Worm (Caenorhabditis elegans) whole organism, young adult: Measurements from ENCODE around the gene F13B12.2.

Source experiments
- B0336.3 ChIP-seq: fragments of 200-800 bp; sonication (Bioruptor generic); IDR thresholded peaks from 2 replicates; pipeline ENCODE4 v1.3.6; 2022; ENCODE audit warnings: missing genetic modification characterization, missing compliant biosample characterization
- C17E4.6 ChIP-seq: fragments of 200-800 bp; sonication (Bioruptor generic); IDR thresholded peaks from 2 replicates; pipeline ENCODE4 v1.3.6; 2022; ENCODE audit warnings: missing genetic modification reagents, missing genetic modification characterization, missing compliant biosample characterization
- F22D6.2 ChIP-seq: sonication (generic microtip); optimal IDR thresholded peaks from 2 replicates; lab custom pipeline; 2016; ENCODE audit warnings: mild to moderate bottlenecking, missing genetic modification characterization, missing compliant biosample characterization
- F33H1.4 ChIP-seq: fragments of 200-800 bp; sonication (Bioruptor generic); IDR thresholded peaks from 2 replicates; pipeline ENCODE4 v1.3.6; 2022; ENCODE audit warnings: missing genetic modification reagents, missing genetic modification characterization, missing compliant biosample characterization
- F39B2.1 ChIP-seq: fragments of 200-800 bp; sonication (Bioruptor generic); IDR thresholded peaks from 2 replicates; pipeline ENCODE4 v1.3.6; 2022; ENCODE audit warnings: missing genetic modification reagents, missing genetic modification characterization, missing compliant biosample characterization
- F57A8.1 ChIP-seq: fragments of 200-800 bp; sonication (Bioruptor generic); optimal IDR thresholded peaks from 2 replicates; lab custom pipeline; 2018; ENCODE audit warnings: mild to moderate bottlenecking, missing genetic modification characterization, moderate library complexity, missing compliant biosample characterization
- T26A5.8 ChIP-seq: sonication (generic microtip); optimal IDR thresholded peaks from 2 replicates; lab custom pipeline; 2016; ENCODE audit warnings: missing genetic modification characterization, missing compliant biosample characterization
- Y53F4B.3 ChIP-seq: fragments of 200-800 bp; sonication (Bioruptor generic); IDR thresholded peaks from 2 replicates; pipeline ENCODE4 v1.3.6; 2022; ENCODE audit warnings: missing genetic modification reagents, missing genetic modification characterization, missing compliant biosample characterization
- aptf-2 ChIP-seq: fragments of 200-800 bp; sonication (Bioruptor generic); conservative IDR thresholded peaks from 2 replicates; pipeline ENCODE4 v1.3.6; 2022; ENCODE audit warnings: missing genetic modification reagents, missing genetic modification characterization, missing compliant biosample characterization
- aptf-3 ChIP-seq: fragments of 200-800 bp; sonication (Bioruptor generic); IDR thresholded peaks from 2 replicates; pipeline ENCODE4 v1.3.6; 2022; ENCODE audit warnings: missing genetic modification characterization, missing compliant biosample characterization
- atf-7 ChIP-seq: sonication (generic microtip); optimal IDR thresholded peaks from 2 replicates; lab custom pipeline; 2017; ENCODE audit warnings: mild to moderate bottlenecking, missing genetic modification characterization, missing compliant biosample characterization
- ccch-3 ChIP-seq: fragments of 200-800 bp; sonication (Bioruptor generic); optimal IDR thresholded peaks from 2 replicates; lab custom pipeline; 2018; ENCODE audit warnings: mild to moderate bottlenecking, missing genetic modification characterization, missing compliant biosample characterization
- cebp-2 ChIP-seq: fragments of 200-800 bp; sonication (Bioruptor generic); IDR thresholded peaks from 2 replicates; pipeline ENCODE4 v1.3.6; 2022; ENCODE audit warnings: missing genetic modification characterization, missing compliant biosample characterization
- ceh-27 ChIP-seq: fragments of 200-800 bp; sonication (Bioruptor generic); optimal IDR thresholded peaks from 2 replicates; lab custom pipeline; 2018; ENCODE audit warnings: mild to moderate bottlenecking, missing genetic modification characterization, moderate library complexity, missing compliant biosample characterization
- ceh-40 ChIP-seq: fragments of 200-800 bp; sonication (Bioruptor generic); IDR thresholded peaks from 2 replicates; pipeline ENCODE4 v1.3.6; 2022; ENCODE audit warnings: missing genetic modification characterization, missing compliant biosample characterization
- ceh-58 ChIP-seq: fragments of 200-800 bp; sonication (Bioruptor generic); IDR thresholded peaks from 2 replicates; pipeline ENCODE4 v1.3.6; 2022; ENCODE audit warnings: missing genetic modification characterization, missing compliant biosample characterization
- dox-1 ChIP-seq: fragments of 200-800 bp; sonication (Bioruptor generic); IDR thresholded peaks from 2 replicates; pipeline ENCODE4 v1.3.6; 2022; ENCODE audit warnings: missing genetic modification reagents, missing genetic modification characterization, missing compliant biosample characterization
- dpff-1 ChIP-seq: sonication (generic microtip); optimal IDR thresholded peaks from 2 replicates; lab custom pipeline; 2017; ENCODE audit warnings: mild to moderate bottlenecking, missing genetic modification characterization, missing compliant biosample characterization
- dpl-1 ChIP-seq: fragments of 150-350 bp; optimal IDR thresholded peaks from 2 replicates; lab custom pipeline; 2014; ENCODE audit warnings: missing biosample characterization, missing genetic modification reagents, missing genetic modification characterization
- egrh-3 ChIP-seq: fragments of 200-800 bp; sonication (Bioruptor generic); IDR thresholded peaks from 2 replicates; pipeline ENCODE4 v1.3.6; 2022; ENCODE audit warnings: missing genetic modification reagents, missing genetic modification characterization, missing compliant biosample characterization
- ets-4 ChIP-seq: fragments of 200-800 bp; sonication (Bioruptor generic); optimal IDR thresholded peaks from 2 replicates; lab custom pipeline; 2018; ENCODE audit warnings: mild to moderate bottlenecking, missing genetic modification characterization, missing compliant biosample characterization
- fkh-3 ChIP-seq: sonication (generic microtip); optimal IDR thresholded peaks from 2 replicates; lab custom pipeline; 2016; ENCODE audit warnings: mild to moderate bottlenecking, missing genetic modification characterization, missing compliant biosample characterization
- him-1 ChIP-seq: sonication (generic microtip); optimal IDR thresholded peaks from 2 replicates; lab custom pipeline; 2016; ENCODE audit warnings: missing genotype, missing genetic modification reagents, missing genetic modification characterization, missing compliant biosample characterization
- hlh-12 ChIP-seq: sonication (generic microtip); optimal IDR thresholded peaks from 2 replicates; lab custom pipeline; 2016; ENCODE audit warnings: missing genetic modification characterization, missing compliant biosample characterization
- hrde-1 ChIP-seq: sonication (generic microtip); optimal IDR thresholded peaks from 2 replicates; lab custom pipeline; 2016; ENCODE audit warnings: missing genetic modification characterization, mild to moderate bottlenecking, missing compliant biosample characterization, moderate library complexity, missing genotype, missing genetic modification reagents, borderline replicate concordance
- lin-54 ChIP-seq: fragments of 200-800 bp; sonication (Bioruptor generic); optimal IDR thresholded peaks from 2 replicates; lab custom pipeline; 2018; ENCODE audit warnings: mild to moderate bottlenecking, missing genetic modification characterization, missing compliant biosample characterization
- lsy-27 ChIP-seq: sonication (generic microtip); optimal IDR thresholded peaks from 2 replicates; lab custom pipeline; 2017; ENCODE audit warnings: missing genetic modification characterization, mild to moderate bottlenecking, missing compliant biosample characterization, antibody characterized with exemption, missing genotype, borderline replicate concordance; ENCODE audit not compliant: insufficient read depth
- madf-8 ChIP-seq: fragments of 200-800 bp; sonication (Bioruptor generic); conservative IDR thresholded peaks from 2 replicates; pipeline ENCODE4 v1.3.6; 2022; ENCODE audit warnings: missing genetic modification reagents, missing genetic modification characterization, missing compliant biosample characterization
- mcd-1 ChIP-seq: fragments of 200-800 bp; sonication (Bioruptor generic); IDR thresholded peaks from 2 replicates; pipeline ENCODE4 v1.3.6; 2022; ENCODE audit warnings: missing genetic modification reagents, missing genetic modification characterization, missing compliant biosample characterization
- nhr-179 ChIP-seq: sonication (generic microtip); optimal IDR thresholded peaks from 2 replicates; lab custom pipeline; 2016; ENCODE audit warnings: mild to moderate bottlenecking, missing genetic modification characterization, missing compliant biosample characterization
- nhr-80 ChIP-seq: sonication (generic microtip); optimal IDR thresholded peaks from 2 replicates; lab custom pipeline; 2016; ENCODE audit warnings: missing genetic modification characterization, missing compliant biosample characterization
- nhr-90 ChIP-seq: sonication (generic microtip); optimal IDR thresholded peaks from 2 replicates; lab custom pipeline; 2016; ENCODE audit warnings: missing genotype, mild to moderate bottlenecking, missing genetic modification characterization, missing compliant biosample characterization
- pha-4 ChIP-seq: fragments of 150-350 bp; sonication (generic microtip); optimal IDR thresholded peaks from 2 replicates; lab custom pipeline; 2014; ENCODE audit warnings: missing biosample characterization, missing genetic modification reagents, missing genetic modification characterization
- sdz-38 ChIP-seq: sonication (generic microtip); optimal IDR thresholded peaks from 2 replicates; lab custom pipeline; 2016; ENCODE audit warnings: missing genotype, missing genetic modification characterization, missing compliant biosample characterization
- sea-2 ChIP-seq: fragments of 200-800 bp; sonication (Bioruptor generic); IDR thresholded peaks from 2 replicates; pipeline ENCODE4 v1.3.6; 2022; ENCODE audit warnings: missing genetic modification characterization, missing compliant biosample characterization
- snpc-1.3 ChIP-seq: sonication (generic microtip); optimal IDR thresholded peaks from 2 replicates; lab custom pipeline; 2017; ENCODE audit warnings: missing genetic modification characterization, mild to moderate bottlenecking, missing compliant biosample characterization, antibody characterized with exemption, moderate library complexity, missing genotype, missing genetic modification reagents; ENCODE audit not compliant: insufficient read depth
- somi-1 ChIP-seq: fragments of 200-800 bp; sonication (Bioruptor generic); optimal IDR thresholded peaks from 2 replicates; lab custom pipeline; 2018; ENCODE audit warnings: mild to moderate bottlenecking, missing genetic modification characterization, missing compliant biosample characterization
- zfh-2 ChIP-seq: fragments of 200-800 bp; sonication (Bioruptor generic); conservative IDR thresholded peaks from 2 replicates; pipeline ENCODE4 v1.3.6; 2022; ENCODE audit warnings: missing genetic modification reagents, missing genetic modification characterization, missing compliant biosample characterization
- ztf-22 ChIP-seq: fragments of 200-800 bp; sonication (Bioruptor generic); optimal IDR thresholded peaks from 2 replicates; lab custom pipeline; 2018; ENCODE audit warnings: mild to moderate bottlenecking, missing genetic modification characterization, moderate library complexity, missing compliant biosample characterization
- ztf-25 ChIP-seq: fragments of 200-800 bp; sonication (Bioruptor generic); IDR thresholded peaks from 2 replicates; pipeline ENCODE4 v1.3.6; 2022; ENCODE audit warnings: missing genetic modification reagents, missing genetic modification characterization, missing compliant biosample characterization
- ztf-28 ChIP-seq: fragments of 200-800 bp; sonication (Bioruptor generic); IDR thresholded peaks from 2 replicates; pipeline ENCODE4 v1.3.6; 2022; ENCODE audit warnings: missing genetic modification reagents, missing genetic modification characterization, missing compliant biosample characterization

Gene F13B12.2

DNA sequence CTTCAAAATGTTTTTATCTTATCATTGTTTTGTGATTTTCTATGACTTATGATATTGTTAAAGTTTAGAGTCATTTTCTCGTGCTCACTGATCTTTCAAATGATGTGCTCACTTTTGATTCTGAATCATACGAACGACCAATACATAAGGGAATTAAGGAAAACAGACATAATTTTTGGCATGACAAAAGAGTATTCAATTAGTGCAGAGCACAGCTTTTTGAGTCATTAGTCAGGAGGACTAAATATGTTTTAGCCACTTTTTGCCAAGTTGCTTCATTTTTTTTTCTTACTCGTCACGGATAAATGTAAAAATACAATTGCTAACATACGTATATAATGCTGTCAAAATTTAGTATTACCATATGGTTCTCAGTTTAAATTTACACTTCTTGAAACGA lies at the start of gene F13B12.2:
Gene F13B12.2 (minus strand): TSS at position 2 of the 400 bp plus-strand sequence.
- TF ChIP-seq somi-1 (GFP tag; lab: Kevin White, UChicago) = no peak
- TF ChIP-seq nhr-80 (tag; lab: Kevin White, UChicago) = peak; percentile 27

DNA sequence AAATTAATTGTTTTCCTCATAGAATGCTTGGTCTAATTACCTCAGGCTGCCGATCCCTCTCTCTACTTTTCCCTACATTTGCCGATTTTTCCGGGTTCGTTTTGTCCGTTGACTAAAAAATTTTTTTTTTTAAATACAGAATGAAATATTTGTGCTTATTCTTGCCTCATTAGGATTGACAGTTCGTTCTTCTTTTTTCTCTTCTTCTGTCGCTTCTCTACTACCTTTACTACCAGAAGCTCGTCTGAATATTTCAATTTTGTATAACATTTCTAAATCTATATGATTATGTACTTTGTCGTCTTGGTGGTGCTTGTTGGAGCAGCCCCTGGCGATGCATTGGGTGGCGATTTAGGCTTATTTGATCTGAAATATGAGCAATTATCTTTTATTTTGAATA lies 46.3 kb upstream of the F13B12.2 start:
- TF ChIP-seq zfh-2 (no peak), him-1 (no peak), F57A8.1 (no peak), dpff-1 (tag; lab: Kevin White, UChicago) (no peak), sdz-38 (tag; lab: Kevin White, UChicago) (no peak), egrh-3 (GFP tag; lab: Robert Waterston, UW) (no peak), sea-2 (no peak)

DNA sequence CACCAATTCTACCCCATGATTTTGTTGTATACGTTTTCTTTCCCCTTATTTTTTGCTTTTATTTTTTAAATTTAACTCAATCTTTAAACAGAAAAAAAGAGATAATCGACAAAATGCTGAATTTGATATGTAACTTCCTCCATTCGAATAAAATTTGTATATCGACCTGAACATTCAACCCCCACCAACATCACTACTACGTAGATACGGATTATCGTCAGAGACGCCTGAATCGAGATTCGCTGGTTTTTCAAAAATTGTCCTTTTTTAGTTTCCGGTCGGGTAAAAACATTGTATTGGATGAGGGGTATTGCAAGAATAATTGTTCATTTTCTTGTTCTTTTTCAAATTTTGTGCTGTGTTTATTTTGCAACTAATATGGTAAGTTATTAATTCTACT lies 43.5 kb upstream of the F13B12.2 start, which contains the start of gene bgnt-1.1:
Gene bgnt-1.1 (plus strand): TSS at position 301 of the 400 bp plus-strand sequence.
- no peak for TF ChIP-seq C17E4.6 (GFP tag; lab: Robert Waterston, UW)
- TF ChIP-seq nhr-179 (tag; lab: Kevin White, UChicago) = no peak
- no peak for TF ChIP-seq ccch-3 (GFP tag; lab: Kevin White, UChicago)
- no peak for TF ChIP-seq F57A8.1
- TF ChIP-seq dpff-1 (tag; lab: Kevin White, UChicago) = no peak
- no peak for TF ChIP-seq ztf-28
- TF ChIP-seq T26A5.8 = no peak
- TF ChIP-seq madf-8 (GFP tag; lab: Robert Waterston, UW) = no peak
- no peak for TF ChIP-seq ceh-27 (GFP tag; lab: Kevin White, UChicago)
- no peak for TF ChIP-seq hlh-12
- no peak for TF ChIP-seq F22D6.2 (tag; lab: Kevin White, UChicago)
- no peak for TF ChIP-seq nhr-90 (tag; lab: Kevin White, UChicago)
- no peak for TF ChIP-seq aptf-2
- no peak for TF ChIP-seq ceh-58 (GFP tag; lab: Robert Waterston, UW)
- no peak for TF ChIP-seq dpl-1 (GFP tag; lab: Kevin White, UChicago)
- TF ChIP-seq mcd-1 (GFP tag; lab: Robert Waterston, UW) = no peak
- TF ChIP-seq aptf-3 (GFP tag; lab: Robert Waterston, UW) = no peak
- TF ChIP-seq nhr-80 (tag; lab: Kevin White, UChicago) = no peak
- no peak for TF ChIP-seq pha-4 (tag; lab: Kevin White, UChicago)

DNA sequence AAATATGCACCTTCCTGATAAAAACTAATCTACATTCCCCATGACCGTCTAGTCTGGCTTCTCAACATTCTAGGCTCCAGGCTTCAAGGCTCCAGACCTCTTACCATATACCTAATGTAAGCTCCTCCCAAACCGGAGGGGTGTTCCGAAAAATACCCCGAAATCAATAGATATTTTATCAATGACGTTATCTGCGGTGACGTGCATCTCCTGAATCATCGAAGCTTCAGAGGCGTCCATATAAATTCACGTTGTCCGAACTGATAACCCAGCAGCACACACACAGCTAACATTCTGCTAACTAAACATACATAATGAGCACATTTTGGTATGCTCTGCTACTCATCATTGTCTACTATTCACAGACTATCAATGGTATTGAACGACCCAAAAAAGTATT lies 40.6 kb upstream of the F13B12.2 start, which contains the start of gene ugt-44:
Gene ugt-44 (plus strand): TSS at position 248 of the 400 bp plus-strand sequence.
- TF ChIP-seq ets-4 (GFP tag; lab: Kevin White, UChicago) = peak; percentile 71
- TF ChIP-seq dox-1 (GFP tag; lab: Robert Waterston, UW) = peak; percentile 40; the same call in 1 of the 2 replicates
- peak; percentile 81 for TF ChIP-seq atf-7 (tag; lab: Kevin White, UChicago)
- no peak for TF ChIP-seq T26A5.8
- 0 out of 2 replicates have a peak, but pooled peaks have one; percentile 23 for TF ChIP-seq B0336.3 (GFP tag; lab: Robert Waterston, UW)
- peak; percentile 66 for TF ChIP-seq nhr-80 (tag; lab: Kevin White, UChicago)

DNA sequence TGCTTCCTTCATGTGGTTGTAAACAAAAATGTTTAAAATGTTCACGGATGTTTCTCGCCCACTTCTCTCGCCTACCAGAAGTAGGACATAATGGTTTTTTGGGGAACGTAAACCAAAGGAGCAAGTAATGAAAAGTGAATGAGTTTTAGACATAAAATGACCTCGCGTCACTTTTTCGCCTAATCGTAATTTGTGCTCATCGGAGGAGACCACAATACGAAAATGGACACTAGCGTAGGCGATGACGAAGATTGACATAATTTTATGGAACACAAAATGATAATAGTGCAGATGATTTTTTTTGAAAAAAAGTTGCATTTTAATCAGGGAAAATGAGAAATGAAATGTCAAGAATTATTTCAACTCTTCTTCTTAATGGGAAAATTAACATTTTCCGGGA lies 39.7 kb upstream of the F13B12.2 start:
- TF ChIP-seq nhr-80 (tag; lab: Kevin White, UChicago) (peak; percentile 59), Y53F4B.3 (GFP tag; lab: Robert Waterston, UW) (no peak)
- TF ChIP-seq, all 124 proteins: peak for 1

ce11 chrIV:10467347-10467746 lies 38.4 kb upstream of the F13B12.2 start:
- TF ChIP-seq lin-54 (GFP tag; lab: Kevin White, UChicago) (no peak), F57A8.1 (no peak), snpc-1.3 (tag; lab: Kevin White, UChicago) (no peak), lsy-27 (tag; lab: Kevin White, UChicago) (no peak), ztf-25 (no peak), fkh-3 (tag; lab: Kevin White, UChicago) (no peak), F39B2.1 (no peak), ztf-22 (no peak), zfh-2 (no peak), cebp-2 (GFP tag; lab: Robert Waterston, UW) (no peak), ceh-40 (GFP tag; lab: Robert Waterston, UW) (no peak), hrde-1 (no peak), F33H1.4 (GFP tag; lab: Robert Waterston, UW) (no peak)
